Worm (Caenorhabditis elegans): ENCODE results near the gene T24H10.1.

DNA sequence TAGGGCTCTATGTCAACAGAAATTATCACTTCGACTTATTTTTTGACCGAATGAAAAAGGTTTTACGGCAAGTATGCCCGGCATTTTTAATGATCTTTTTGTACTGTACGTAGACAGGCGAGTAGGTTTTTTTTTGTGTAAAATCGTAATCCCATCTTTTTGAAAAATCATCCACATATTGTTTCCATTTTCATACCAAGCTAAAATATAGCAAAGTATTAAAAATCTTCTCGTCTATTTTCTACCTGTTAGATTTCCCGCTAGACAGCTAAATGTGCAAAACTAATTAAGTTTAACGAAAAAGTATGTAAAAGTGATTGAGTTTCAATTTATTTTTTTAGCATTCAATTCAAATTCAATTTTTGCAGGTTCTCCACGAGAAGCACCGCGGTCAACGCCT lies 32.2 kb downstream of the T24H10.1 start, which contains the start of gene C16D2.1:
- TF ChIP-seq skn-1 (tag; optimal IDR thresholded peaks at IDR 0.05), result no peak
- no peak for TF ChIP-seq snu-23 (GFP tag; optimal IDR thresholded peaks at IDR 0.05)
- TF ChIP-seq unc-130 (tag; optimal IDR thresholded peaks at IDR 0.05), result no peak

Data from whole organism, L1 larva.